Worm (Caenorhabditis elegans) whole organism, dauer: Measurements from ENCODE around the gene F19F10.1.

ENCODE experiments used
- unc-62 ChIP-seq: sonication (generic microtip); optimal IDR thresholded peaks from 2 replicates; lab custom pipeline; 2017; ENCODE audit warnings: missing biosample characterization, missing genetic modification reagents, missing genetic modification characterization

Gene F19F10.1

ce11 chrV:7548017-7548416 is 15.0 kb upstream of the F19F10.1 start:
- no peak for TF ChIP-seq unc-62 (GFP tag; lab: Kevin White, UChicago)

- no peak for TF ChIP-seq unc-62 (GFP tag; lab: Kevin White, UChicago)
Observed at ce11 chrV:7551821-7552220, 11.2 kb upstream of the F19F10.1 start, which contains the start of gene F19F10.3. Gene F19F10.3 (plus strand): TSS chrV:7552121.

ce11 chrV:7553873-7554362 is 9.1 kb upstream of the F19F10.1 start, which contains the start of gene ttr-10:
Gene ttr-10 (minus strand): TSS chrV:7553923.
- TF ChIP-seq unc-62 (GFP tag; lab: Kevin White, UChicago), result no peak

ce11 chrV:7555875-7556274 is 7.2 kb upstream of the F19F10.1 start:
- no peak for TF ChIP-seq unc-62 (GFP tag; lab: Kevin White, UChicago)

- TF ChIP-seq unc-62 (GFP tag; lab: Kevin White, UChicago), result no peak
Observed at ce11 chrV:7558693-7559092, 4.4 kb upstream of the F19F10.1 start, which contains the start of gene ets-7. Gene ets-7 (minus strand): TSS chrV:7558793.

ce11 chrV:7570290-7570689 is 7.2 kb downstream of the F19F10.1 start, which contains the start of gene clec-212:
Gene clec-212 (minus strand): TSS chrV:7570390.
- TF ChIP-seq unc-62 (GFP tag; lab: Kevin White, UChicago), result no peak

ce11 chrV:7570955-7571354 is 7.9 kb downstream of the F19F10.1 start, which contains the start of gene F19F10.14:
Gene F19F10.14 (minus strand): TSS chrV:7571055.
- TF ChIP-seq unc-62 (GFP tag; lab: Kevin White, UChicago), result no peak

ce11 chrV:7575563-7575962 is 12.5 kb downstream of the F19F10.1 start, which contains the start of the genes snu-66 and ints-9:
Gene snu-66 (minus strand): TSS chrV:7575670.
Gene ints-9 (plus strand): TSS chrV:7575802.
- TF ChIP-seq unc-62 (GFP tag; lab: Kevin White, UChicago), result no peak

- no peak for TF ChIP-seq unc-62 (GFP tag; lab: Kevin White, UChicago)
Observed at ce11 chrV:7580378-7580777, 17.3 kb downstream of the F19F10.1 start, which contains the start of gene ets-6. Gene ets-6 (minus strand): TSS chrV:7580546.

- no peak for TF ChIP-seq unc-62 (GFP tag; lab: Kevin White, UChicago)
Observed at ce11 chrV:7587637-7588036, 24.6 kb downstream of the F19F10.1 start, which contains the start of the genes F19F10.11 and C50E3.5. Gene F19F10.11 (minus strand): TSS chrV:7587704. Gene C50E3.5 (plus strand): TSS chrV:7587996.

- TF ChIP-seq unc-62 (GFP tag; lab: Kevin White, UChicago), result no peak
Observed at ce11 chrV:7590454-7590853, 27.4 kb downstream of the F19F10.1 start, which contains the start of gene C50E3.6. Gene C50E3.6 (minus strand): TSS chrV:7590554.

ce11 chrV:7595132-7595531 is 32.1 kb downstream of the F19F10.1 start:
- TF ChIP-seq unc-62 (GFP tag; lab: Kevin White, UChicago), result no peak

- TF ChIP-seq unc-62 (GFP tag; lab: Kevin White, UChicago), result no peak
Observed at ce11 chrV:7598269-7598668, 35.2 kb downstream of the F19F10.1 start, which contains the start of gene C50E3.7. Gene C50E3.7 (minus strand): TSS chrV:7598369.

- TF ChIP-seq unc-62 (GFP tag; lab: Kevin White, UChicago), result no peak
Observed at ce11 chrV:7600149-7600548, 37.1 kb downstream of the F19F10.1 start, which contains the start of gene C50E3.9. Gene C50E3.9 (minus strand): TSS chrV:7600249.

- no peak for TF ChIP-seq unc-62 (GFP tag; lab: Kevin White, UChicago)
Observed at ce11 chrV:7601443-7601842, 38.4 kb downstream of the F19F10.1 start, which contains the start of gene scl-26. Gene scl-26 (minus strand): TSS chrV:7601543.

- no peak for TF ChIP-seq unc-62 (GFP tag; lab: Kevin White, UChicago)
Observed at ce11 chrV:7603404-7603803, 40.4 kb downstream of the F19F10.1 start, which contains the start of gene C50E3.11. Gene C50E3.11 (minus strand): TSS chrV:7603486.

ce11 chrV:7604858-7605257 is 41.8 kb downstream of the F19F10.1 start, which contains the start of gene clec-213:
Gene clec-213 (plus strand): TSS chrV:7605158.
- TF ChIP-seq unc-62 (GFP tag; lab: Kevin White, UChicago), result no peak
